Worm (Caenorhabditis elegans) whole organism, mixed stage, embryonic: ENCODE results near the gene slcr-46.2.

Experiments
- M03D4.4 ChIP-seq: sonication (generic microtip); optimal IDR thresholded peaks from 2 replicates; lab custom pipeline; 2017; ENCODE audit warnings: mild to moderate bottlenecking, missing genetic modification characterization, missing compliant biosample characterization
- bed-3 ChIP-seq: fragments of 200-800 bp; sonication (Bioruptor generic); optimal IDR thresholded peaks from 3 replicates; lab custom pipeline; 2018; ENCODE audit warnings: mild to moderate bottlenecking, missing genetic modification characterization, moderate library complexity, missing compliant biosample characterization
- blmp-1 ChIP-seq: fragments of 150-350 bp; optimal IDR thresholded peaks from 2 replicates; lab custom pipeline; 2014; ENCODE audit warnings: missing biosample characterization, missing genetic modification characterization
- ceh-43 ChIP-seq: fragments of 200-800 bp; sonication (Bioruptor generic); optimal IDR thresholded peaks from 2 replicates; lab custom pipeline; 2018; ENCODE audit warnings: mild to moderate bottlenecking, missing genetic modification characterization, moderate library complexity, missing compliant biosample characterization
- ceh-83 ChIP-seq: fragments of 200-800 bp; sonication (Bioruptor generic); optimal IDR thresholded peaks from 2 replicates; lab custom pipeline; 2018; ENCODE audit warnings: mild to moderate bottlenecking, missing genetic modification characterization, missing compliant biosample characterization
- cnd-1 ChIP-seq: fragments of 200-800 bp; sonication (Bioruptor generic); optimal IDR thresholded peaks from 2 replicates; lab custom pipeline; 2018; ENCODE audit warnings: mild to moderate bottlenecking, missing genetic modification characterization, missing compliant biosample characterization
- drap-1 ChIP-seq: fragments of 200-800 bp; sonication (Bioruptor generic); optimal IDR thresholded peaks from 3 replicates; lab custom pipeline; 2018; ENCODE audit warnings: mild to moderate bottlenecking, missing genetic modification characterization, missing compliant biosample characterization
- elt-3 ChIP-seq: fragments of 150-350 bp; optimal IDR thresholded peaks from 2 replicates; lab custom pipeline; 2014; ENCODE audit warnings: missing biosample characterization, missing genetic modification characterization
- flh-1 ChIP-seq: fragments of 200-800 bp; sonication (Bioruptor generic); optimal IDR thresholded peaks from 2 replicates; lab custom pipeline; 2018; ENCODE audit warnings: mild to moderate bottlenecking, missing genetic modification characterization, moderate library complexity, missing compliant biosample characterization
- ham-2 ChIP-seq: fragments of 200-800 bp; sonication (Bioruptor generic); optimal IDR thresholded peaks from 2 replicates; lab custom pipeline; 2018; ENCODE audit warnings: mild to moderate bottlenecking, missing genetic modification characterization, missing compliant biosample characterization
- hlh-1 ChIP-seq: fragments of 150-350 bp; optimal IDR thresholded peaks from 2 replicates; lab custom pipeline; 2014; ENCODE audit warnings: missing biosample characterization, missing genetic modification reagents, missing genetic modification characterization
- lin-32 ChIP-seq: fragments of 200-800 bp; sonication (Bioruptor generic); optimal IDR thresholded peaks from 2 replicates; lab custom pipeline; 2018; ENCODE audit warnings: mild to moderate bottlenecking, missing genetic modification characterization, missing compliant biosample characterization
- lsy-2 ChIP-seq: fragments of 150-350 bp; optimal IDR thresholded peaks from 2 replicates; lab custom pipeline; 2014; ENCODE audit warnings: missing biosample characterization, missing genetic modification characterization
- mab-5 ChIP-seq: fragments of 150-350 bp; optimal IDR thresholded peaks from 2 replicates; lab custom pipeline; 2014; ENCODE audit warnings: missing biosample characterization, missing genetic modification characterization
- mep-1 ChIP-seq: fragments of 150-350 bp; optimal IDR thresholded peaks from 2 replicates; lab custom pipeline; 2017; ENCODE audit warnings: missing biosample characterization, missing genetic modification reagents, missing genetic modification characterization, inconsistent platforms
- mls-2 ChIP-seq: sonication (generic microtip); optimal IDR thresholded peaks from 2 replicates; lab custom pipeline; 2016; ENCODE audit warnings: mild to moderate bottlenecking, missing genetic modification characterization, moderate library complexity, missing compliant biosample characterization
- nhr-12 ChIP-seq: fragments of 150-350 bp; optimal IDR thresholded peaks from 2 replicates; lab custom pipeline; 2014; ENCODE audit warnings: missing biosample characterization, missing genetic modification characterization
- nhr-2 ChIP-seq: fragments of 150-350 bp; optimal IDR thresholded peaks from 2 replicates; lab custom pipeline; 2014; ENCODE audit warnings: missing biosample characterization, missing genetic modification characterization
- nhr-237 ChIP-seq: fragments of 150-350 bp; optimal IDR thresholded peaks from 2 replicates; lab custom pipeline; 2014; ENCODE audit warnings: missing biosample characterization, missing genetic modification characterization
- nhr-76 ChIP-seq: sonication (generic microtip); optimal IDR thresholded peaks from 2 replicates; lab custom pipeline; 2017; ENCODE audit warnings: missing biosample characterization, missing genetic modification characterization
- pha-4 ChIP-seq: fragments of 150-350 bp; optimal IDR thresholded peaks from 2 replicates; lab custom pipeline; 2018; ENCODE audit warnings: missing biosample characterization, missing genetic modification reagents, missing genetic modification characterization
- sem-2 ChIP-seq: fragments of 200-800 bp; sonication (Bioruptor generic); optimal IDR thresholded peaks from 2 replicates; lab custom pipeline; 2018; ENCODE audit warnings: mild to moderate bottlenecking, missing genetic modification characterization, missing compliant biosample characterization
- snpc-4 ChIP-seq: fragments of 150-350 bp; optimal IDR thresholded peaks from 2 replicates; lab custom pipeline; 2014; ENCODE audit warnings: missing biosample characterization, missing genetic modification characterization
- sptf-1 ChIP-seq: sonication (generic microtip); optimal IDR thresholded peaks from 2 replicates; lab custom pipeline; 2017; ENCODE audit warnings: mild to moderate bottlenecking, missing genetic modification characterization, moderate library complexity, missing compliant biosample characterization
- tbx-8 ChIP-seq: fragments of 200-800 bp; sonication (Bioruptor generic); optimal IDR thresholded peaks from 2 replicates; lab custom pipeline; 2018; ENCODE audit warnings: mild to moderate bottlenecking, missing genetic modification characterization, moderate library complexity, missing compliant biosample characterization
- unc-120 ChIP-seq: sonication (generic microtip); optimal IDR thresholded peaks from 2 replicates; lab custom pipeline; 2017; ENCODE audit warnings: missing genetic modification characterization, missing compliant biosample characterization; ENCODE audit not compliant: poor library complexity, severe bottlenecking
- unc-62 ChIP-seq: fragments of 150-350 bp; optimal IDR thresholded peaks from 2 replicates; lab custom pipeline; 2014; ENCODE audit warnings: missing biosample characterization, missing genetic modification reagents, missing genetic modification characterization
- zip-8 ChIP-seq: fragments of 150-350 bp; optimal IDR thresholded peaks from 2 replicates; lab custom pipeline; 2014; ENCODE audit warnings: missing biosample characterization, missing genetic modification characterization
- ztf-11 ChIP-seq: fragments of 150-350 bp; optimal IDR thresholded peaks from 2 replicates; lab custom pipeline; 2014; ENCODE audit warnings: missing biosample characterization, missing genetic modification characterization

Gene slcr-46.2

DNA sequence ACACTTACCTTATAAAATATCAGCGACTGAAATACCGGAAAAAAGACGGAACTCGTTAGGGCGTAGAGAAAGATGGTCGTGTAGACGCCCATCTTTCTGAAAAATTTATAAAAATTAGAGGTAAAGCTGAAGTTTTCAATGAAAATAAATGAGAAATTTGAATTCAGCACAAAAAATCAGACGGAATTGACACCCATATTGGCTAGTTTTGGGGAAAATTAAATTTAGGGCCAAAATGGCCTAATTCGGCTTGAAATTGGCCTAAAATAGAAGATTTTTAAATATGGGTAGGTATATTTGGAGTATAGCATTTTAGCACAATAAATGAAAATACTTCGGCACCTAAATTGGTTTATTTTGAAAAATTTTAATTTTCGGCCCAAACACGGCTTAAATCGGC lies at the start of gene slcr-46.2:
TSS of gene slcr-46.2 (minus strand) at position 101 of the 400 bp plus-strand sequence.
- TF ChIP-seq sem-2 (GFP tag; lab: Kevin White, UChicago) (no peak), nhr-2 (tag; lab: Kevin White, UChicago) (no peak), nhr-76 (tag; lab: Kevin White, UChicago) (no peak)

DNA sequence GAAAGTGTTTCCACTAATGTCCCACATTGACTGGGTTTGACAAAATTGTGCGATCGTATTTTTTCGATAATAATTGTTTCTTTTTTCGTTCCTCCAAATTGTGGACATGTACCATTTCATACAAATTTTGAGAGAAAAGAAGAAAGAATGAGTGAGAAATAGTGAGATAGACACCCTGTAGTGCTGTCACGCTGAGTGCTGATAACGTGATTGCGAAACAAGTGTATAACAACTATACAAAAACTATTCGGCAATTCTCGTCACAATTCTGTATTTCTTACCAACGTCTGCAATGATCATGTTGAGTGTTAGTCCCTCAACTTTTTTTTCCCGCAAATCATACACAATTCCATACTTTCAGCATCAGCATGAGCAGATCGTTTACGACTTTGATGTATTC lies 46.4 kb upstream of the slcr-46.2 start, which contains the start of gene C25F9.14:
TSS of gene C25F9.14 (plus strand) at position 178 of the 400 bp plus-strand sequence.
- TF ChIP-seq sem-2 (GFP tag; lab: Kevin White, UChicago) = no peak
- no peak for TF ChIP-seq elt-3 (tag; lab: Kevin White, UChicago)
- TF ChIP-seq nhr-76 (tag; lab: Kevin White, UChicago) = no peak
- no peak for TF ChIP-seq ceh-43
- no peak for TF ChIP-seq blmp-1
- TF ChIP-seq tbx-8 (GFP tag; lab: Kevin White, UChicago) = no peak
- no peak for TF ChIP-seq bed-3
- no peak for TF ChIP-seq mep-1 (tag; lab: Kevin White, UChicago)
- no peak for TF ChIP-seq snpc-4 (tag; lab: Kevin White, UChicago)
- TF ChIP-seq nhr-2 (tag; lab: Kevin White, UChicago) = no peak
- TF ChIP-seq sptf-1 (tag; lab: Kevin White, UChicago) = no peak
- TF ChIP-seq lsy-2 (tag; lab: Kevin White, UChicago) = no peak
- TF ChIP-seq flh-1 (GFP tag; lab: Kevin White, UChicago) = no peak

DNA sequence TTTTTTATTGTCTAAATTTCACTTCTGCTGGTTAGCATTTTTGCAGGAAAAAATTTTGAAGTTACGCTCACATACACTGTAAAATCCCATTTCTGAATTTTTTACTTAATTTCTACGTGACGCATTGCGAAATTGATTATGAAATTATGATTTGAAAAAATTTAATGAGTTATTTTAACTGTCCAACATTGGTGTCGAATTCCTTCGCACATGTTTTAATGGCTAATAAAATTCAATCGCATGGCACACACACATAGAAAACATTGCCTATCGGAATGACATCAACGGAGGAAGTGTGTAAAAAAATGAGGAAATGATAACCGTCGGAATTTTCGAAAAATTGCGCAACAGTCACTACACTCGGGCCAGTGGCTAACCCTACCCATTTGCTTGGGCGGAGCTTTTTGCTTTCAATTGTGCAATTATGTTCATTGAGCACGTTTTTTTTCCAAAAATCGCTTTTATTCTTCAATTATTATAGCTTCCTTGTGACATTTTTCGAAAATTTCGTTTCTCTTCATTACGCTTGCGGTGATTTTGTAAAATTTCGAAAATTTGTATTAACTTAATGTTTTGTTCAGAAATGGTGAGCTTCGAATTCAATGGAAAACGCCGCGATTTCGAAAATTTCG lies 44.0 kb upstream of the slcr-46.2 start, which contains the start of gene C25F9.16:
TSS of gene C25F9.16 (plus strand) at position 582 of the 632 bp plus-strand sequence.
- TF ChIP-seq ceh-43 (no peak), ztf-11 (no peak), zip-8 (tag; lab: Kevin White, UChicago) (peak; percentile 29), lin-32 (GFP tag; lab: Kevin White, UChicago) (no peak), bed-3 (no peak)

DNA sequence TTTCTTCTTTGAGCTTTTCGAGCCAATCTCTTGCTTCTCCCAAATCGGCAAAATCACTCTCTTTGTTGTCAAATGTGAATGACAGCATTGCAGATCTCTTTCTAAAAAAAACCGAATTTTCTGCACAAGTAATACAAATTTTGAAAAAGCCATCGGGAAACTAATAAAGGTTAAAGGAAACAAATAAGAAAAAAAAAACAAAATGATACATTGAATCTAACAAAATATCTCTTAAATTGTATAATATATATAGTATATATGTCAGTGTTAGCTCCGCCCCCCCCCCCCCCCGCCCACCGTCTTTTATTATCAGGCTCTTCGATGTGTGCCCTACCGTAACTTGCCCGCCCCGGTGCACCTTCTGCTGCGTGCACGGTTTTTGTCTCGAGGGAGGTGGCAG lies 43.0 kb upstream of the slcr-46.2 start, which contains the start of gene C25F9.11:
TSS of gene C25F9.11 (minus strand) at position 101 of the 400 bp plus-strand sequence.
- TF ChIP-seq nhr-12 (tag; lab: Kevin White, UChicago) (no peak), mep-1 (tag; lab: Kevin White, UChicago) (no peak), unc-120 (tag; lab: Kevin White, UChicago) (no peak), flh-1 (GFP tag; lab: Kevin White, UChicago) (no peak), mab-5 (no peak), unc-62 (GFP tag; lab: Kevin White, UChicago) (no peak), hlh-1 (no peak), lin-32 (GFP tag; lab: Kevin White, UChicago) (no peak), sptf-1 (tag; lab: Kevin White, UChicago) (no peak), ham-2 (no peak), M03D4.4 (tag; lab: Kevin White, UChicago) (no peak), snpc-4 (tag; lab: Kevin White, UChicago) (no peak), ceh-43 (no peak)

DNA sequence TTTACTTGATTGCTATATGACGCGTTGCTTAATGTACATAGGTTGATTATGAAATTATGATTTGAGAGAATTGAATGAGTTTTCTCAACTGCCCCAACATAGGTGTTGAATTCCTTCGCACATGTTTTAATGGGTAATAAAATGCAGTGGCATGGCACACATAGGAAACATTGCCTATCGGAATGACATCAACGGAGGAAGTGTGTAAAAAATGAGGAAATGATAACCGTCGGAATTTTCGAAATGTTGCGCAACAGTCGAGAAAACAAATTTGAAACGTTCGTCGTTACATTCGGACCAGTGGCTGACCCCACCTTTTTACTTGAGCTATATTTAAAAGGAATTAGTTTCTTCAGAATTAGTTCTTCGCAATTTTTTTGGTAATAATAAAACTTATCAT lies 42.1 kb upstream of the slcr-46.2 start:
- TF ChIP-seq mep-1 (tag; lab: Kevin White, UChicago) = no peak
- no peak for TF ChIP-seq drap-1
- no peak for TF ChIP-seq ceh-83 (GFP tag; lab: Kevin White, UChicago)
- no peak for TF ChIP-seq pha-4
- no peak for TF ChIP-seq nhr-2 (tag; lab: Kevin White, UChicago)
- TF ChIP-seq cnd-1 (tag; lab: Kevin White, UChicago) = no peak
- TF ChIP-seq tbx-8 (GFP tag; lab: Kevin White, UChicago) = no peak
- no peak for TF ChIP-seq unc-120 (tag; lab: Kevin White, UChicago)
- TF ChIP-seq elt-3 (tag; lab: Kevin White, UChicago) = no peak
- no peak for TF ChIP-seq unc-62 (GFP tag; lab: Kevin White, UChicago)
- no peak for TF ChIP-seq hlh-1
- no peak for TF ChIP-seq lsy-2 (tag; lab: Kevin White, UChicago)
- TF ChIP-seq mls-2 (tag; lab: Kevin White, UChicago) = no peak
- TF ChIP-seq nhr-237 = no peak
- TF ChIP-seq bed-3 = no peak
- no peak for TF ChIP-seq flh-1 (GFP tag; lab: Kevin White, UChicago)
- TF ChIP-seq mab-5 = no peak
